Worm (Caenorhabditis elegans): ENCODE data around the gene str-162.

Gene str-162

ce11 chrIV:5038744-5039143, 46.6 kb downstream of the str-162 start:
- TF ChIP-seq him-1 (tag; optimal IDR thresholded peaks at IDR 0.05) (peak; percentile 17), W03F9.2 (tag; optimal IDR thresholded peaks at IDR 0.05) (no peak), dao-5 (tag; optimal IDR thresholded peaks at IDR 0.05) (peak; percentile 66)
